Worm (Caenorhabditis elegans): ENCODE results near the gene aagr-1.

- TF ChIP-seq dao-5 (tag; optimal IDR thresholded peaks at IDR 0.05) = no peak
- TF ChIP-seq him-1 (tag; optimal IDR thresholded peaks at IDR 0.05) = no peak
Measured at ce11 chrIV:8397814-8398213, 31.5 kb downstream of the aagr-1 start.
